Worm (Caenorhabditis elegans): Measurements from ENCODE around the gene him-4.

The him-4 gene

DNA sequence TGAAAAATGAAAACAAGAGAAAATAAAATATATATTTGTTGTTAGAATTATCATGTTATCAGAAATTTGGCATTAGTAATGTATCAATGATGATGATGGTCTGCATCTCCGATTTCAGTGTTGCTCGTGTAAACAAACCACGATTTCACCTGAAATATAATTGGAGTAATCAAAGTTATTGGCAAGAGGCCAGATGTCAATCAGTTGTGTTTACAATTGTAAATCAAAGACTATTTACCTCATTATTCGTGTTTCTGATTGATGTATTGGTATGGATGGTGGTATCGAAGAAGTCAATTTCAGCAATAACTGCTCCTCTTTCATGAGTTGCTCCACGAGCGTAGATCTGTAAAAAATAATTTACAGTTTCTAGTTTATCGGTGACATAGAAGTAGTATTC is 41.4 kb upstream of the him-4 start:
- TF ChIP-seq unc-55 (GFP tag; optimal IDR thresholded peaks at IDR 0.05) (no peak), nhr-12 (tag; optimal IDR thresholded peaks at IDR 0.05) (no peak), nhr-129 (tag; optimal IDR thresholded peaks at IDR 0.05) (no peak), crh-2 (tag; optimal IDR thresholded peaks at IDR 0.05) (no peak), alr-1 (tag; optimal IDR thresholded peaks at IDR 0.05) (no peak), elt-1 (tag; optimal IDR thresholded peaks at IDR 0.05) (no peak), fos-1 (tag; optimal IDR thresholded peaks at IDR 0.05) (no peak), aly-2 (tag; optimal IDR thresholded peaks at IDR 0.05) (no peak), egl-27 (tag; optimal IDR thresholded peaks at IDR 0.05) (no peak), C34F6.9 (tag; optimal IDR thresholded peaks at IDR 0.05) (no peak), Y55F3AM.14 (GFP tag; optimal IDR thresholded peaks at IDR 0.05) (no peak), nhr-23 (tag; optimal IDR thresholded peaks at IDR 0.05) (no peak), dmd-4 (tag; optimal IDR thresholded peaks at IDR 0.05) (no peak), nhr-77 (tag; optimal IDR thresholded peaks at IDR 0.05) (no peak), ceh-82 (tag; optimal IDR thresholded peaks at IDR 0.05) (no peak), ZK546.5 (tag; optimal IDR thresholded peaks at IDR 0.05) (no peak), lin-39 (tag; optimal IDR thresholded peaks at IDR 0.05) (no peak)

DNA sequence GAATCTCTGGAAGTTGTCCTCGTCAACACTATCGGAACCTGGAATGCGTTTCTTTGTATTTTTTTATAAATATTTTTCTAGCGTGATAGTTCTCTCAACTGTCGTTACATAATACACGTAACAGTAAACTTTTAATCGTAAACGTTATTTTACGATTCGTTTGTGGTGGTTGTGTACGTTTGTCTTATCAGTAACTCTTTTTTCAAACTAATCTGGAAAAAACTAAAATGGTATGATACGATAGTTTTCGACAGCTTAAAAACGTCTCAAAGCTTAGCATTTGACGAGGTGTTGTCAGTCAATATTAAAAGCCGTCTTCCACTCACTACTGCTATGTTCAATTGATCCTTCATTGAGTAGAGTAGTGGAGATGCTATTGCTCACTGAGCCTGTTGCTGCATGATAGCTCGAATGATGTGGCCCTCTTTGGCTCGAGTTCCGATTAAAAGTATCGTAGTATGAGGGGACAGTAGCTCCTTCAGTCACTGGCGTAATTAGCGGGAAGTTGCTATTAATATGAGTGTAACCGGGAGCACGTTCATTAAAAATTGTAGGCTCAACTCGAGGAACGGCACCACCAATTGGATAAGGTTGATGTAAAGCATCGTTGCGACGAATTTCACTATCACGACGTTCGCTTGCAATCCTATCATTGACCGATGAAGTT is 40.4 kb upstream of the him-4 start:
- TF ChIP-seq ztf-4 (tag; optimal IDR thresholded peaks at IDR 0.05) (no peak), mdl-1 (tag; optimal IDR thresholded peaks at IDR 0.05) (no peak), mab-5 (tag; optimal IDR thresholded peaks at IDR 0.05) (no peak), alr-1 (tag; optimal IDR thresholded peaks at IDR 0.05) (no peak), nhr-12 (tag; optimal IDR thresholded peaks at IDR 0.05) (no peak), nhr-23 (tag; optimal IDR thresholded peaks at IDR 0.05) (no peak), sma-3 (GFP tag; optimal IDR thresholded peaks at IDR 0.05) (no peak), nhr-25 (tag; optimal IDR thresholded peaks at IDR 0.05) (no peak), unc-39 (tag; optimal IDR thresholded peaks at IDR 0.05) (no peak), lin-39 (tag; optimal IDR thresholded peaks at IDR 0.05) (no peak), ztf-11 (tag; optimal IDR thresholded peaks at IDR 0.05) (no peak), fos-1 (tag; optimal IDR thresholded peaks at IDR 0.05) (no peak), unc-55 (GFP tag; optimal IDR thresholded peaks at IDR 0.05) (no peak), dmd-4 (tag; optimal IDR thresholded peaks at IDR 0.05) (no peak), elt-1 (tag; optimal IDR thresholded peaks at IDR 0.05) (no peak), elt-3 (tag; optimal IDR thresholded peaks at IDR 0.05) (no peak), ztf-1 (GFP tag; conservative IDR thresholded peaks at IDR 0.05) (no peak), nhr-129 (tag; optimal IDR thresholded peaks at IDR 0.05) (no peak)

DNA sequence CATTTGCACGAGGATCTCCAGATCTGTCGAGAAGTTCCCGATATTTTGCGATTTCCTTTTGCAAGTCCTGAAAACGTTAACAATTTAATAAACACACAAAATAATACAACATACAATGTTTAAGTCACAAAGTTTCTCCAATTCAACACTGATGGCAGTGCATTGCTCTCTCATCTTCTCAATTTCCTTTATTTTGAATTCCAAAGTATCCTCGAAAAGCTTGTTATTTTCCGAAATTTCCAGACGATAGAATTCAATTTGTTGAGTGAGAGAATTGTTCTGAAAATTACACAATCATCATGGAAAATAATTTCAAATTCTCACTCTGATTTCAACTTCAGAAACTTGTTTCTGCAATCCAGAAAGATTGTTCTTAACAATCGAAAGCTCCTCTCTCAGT is 39.4 kb upstream of the him-4 start:
- no peak for TF ChIP-seq sma-3 (GFP tag; optimal IDR thresholded peaks at IDR 0.05)
- TF ChIP-seq crh-2 (tag; optimal IDR thresholded peaks at IDR 0.05): no peak
- no peak for TF ChIP-seq ZK546.5 (tag; optimal IDR thresholded peaks at IDR 0.05)
- no peak for TF ChIP-seq alr-1 (tag; optimal IDR thresholded peaks at IDR 0.05)
- TF ChIP-seq nhr-21 (tag; optimal IDR thresholded peaks at IDR 0.05): no peak
- no peak for TF ChIP-seq ztf-4 (tag; optimal IDR thresholded peaks at IDR 0.05)
- TF ChIP-seq ceh-16 (tag; optimal IDR thresholded peaks at IDR 0.05): no peak
- no peak for TF ChIP-seq nhr-25 (tag; optimal IDR thresholded peaks at IDR 0.05)
- TF ChIP-seq lsy-2 (tag; optimal IDR thresholded peaks at IDR 0.05): no peak
- no peak for TF ChIP-seq nhr-129 (tag; optimal IDR thresholded peaks at IDR 0.05)
- TF ChIP-seq C34F6.9 (tag; optimal IDR thresholded peaks at IDR 0.05): no peak
- TF ChIP-seq nhr-237 (tag; optimal IDR thresholded peaks at IDR 0.05): no peak
- TF ChIP-seq lin-39 (tag; optimal IDR thresholded peaks at IDR 0.05): no peak
- TF ChIP-seq R02D3.7 (tag; optimal IDR thresholded peaks at IDR 0.05): no peak
- TF ChIP-seq nhr-77 (tag; optimal IDR thresholded peaks at IDR 0.05): no peak
- TF ChIP-seq ztf-11 (tag; optimal IDR thresholded peaks at IDR 0.05): no peak
- TF ChIP-seq Y55F3AM.14 (GFP tag; optimal IDR thresholded peaks at IDR 0.05): no peak

DNA sequence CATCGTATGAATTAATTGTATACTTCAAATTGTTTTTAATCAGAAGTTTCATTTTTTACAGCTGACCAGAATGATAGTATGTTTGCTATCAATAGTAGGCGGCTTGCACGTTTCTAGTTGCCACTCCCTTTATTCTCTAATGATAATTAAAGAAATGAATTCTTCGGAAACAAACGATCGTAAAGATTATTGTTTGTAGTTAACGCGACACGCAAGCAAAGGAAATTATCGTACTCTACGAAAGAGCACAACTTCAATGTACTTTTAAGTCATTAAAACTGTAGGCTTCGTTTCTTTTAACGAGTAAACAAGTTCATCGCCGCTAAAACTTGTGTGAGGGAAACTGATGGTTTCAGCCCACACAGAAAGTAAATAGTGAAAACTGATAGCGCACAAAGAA is 37.9 kb upstream of the him-4 start:
- TF ChIP-seq gmeb-1 (tag; optimal IDR thresholded peaks at IDR 0.05) (peak; percentile 39), F13H6.1 (tag; optimal IDR thresholded peaks at IDR 0.05) (peak; percentile 39), sma-9 (GFP tag; optimal IDR thresholded peaks at IDR 0.05) (peak; percentile 52), sma-9 (tag; optimal IDR thresholded peaks at IDR 0.05) (no peak), fos-1 (tag; optimal IDR thresholded peaks at IDR 0.05) (peak; percentile 40), crh-2 (tag; optimal IDR thresholded peaks at IDR 0.05) (peak; percentile 50), mab-5 (tag; optimal IDR thresholded peaks at IDR 0.05) (no peak), R02D3.7 (tag; optimal IDR thresholded peaks at IDR 0.05) (no peak)
